Worm (Caenorhabditis elegans) whole organism, mixed stage, embryonic: ENCODE results near the gene F17H10.4.

Experiments
- ces-1 ChIP-seq: fragments of 150-350 bp; optimal IDR thresholded peaks from 2 replicates; lab custom pipeline; 2014; ENCODE audit warnings: missing biosample characterization, missing genetic modification reagents, missing genetic modification characterization
- elt-1 ChIP-seq: sonication (generic microtip); optimal IDR thresholded peaks from 2 replicates; lab custom pipeline; 2017; ENCODE audit warnings: missing genetic modification characterization, mild to moderate bottlenecking, missing compliant biosample characterization, antibody characterized with exemption, moderate library complexity, borderline replicate concordance; ENCODE audit not compliant: insufficient read depth
- lin-13 ChIP-seq: fragments of 150-350 bp; optimal IDR thresholded peaks from 2 replicates; lab custom pipeline; 2014; ENCODE audit warnings: missing biosample characterization, missing genetic modification characterization
- lsy-2 ChIP-seq: fragments of 150-350 bp; optimal IDR thresholded peaks from 2 replicates; lab custom pipeline; 2014; ENCODE audit warnings: missing biosample characterization, missing genetic modification characterization
- mep-1 ChIP-seq: fragments of 150-350 bp; optimal IDR thresholded peaks from 2 replicates; lab custom pipeline; 2017; ENCODE audit warnings: missing biosample characterization, missing genetic modification reagents, missing genetic modification characterization, inconsistent platforms
- nhr-12 ChIP-seq: fragments of 150-350 bp; optimal IDR thresholded peaks from 2 replicates; lab custom pipeline; 2014; ENCODE audit warnings: missing biosample characterization, missing genetic modification characterization
- nhr-237 ChIP-seq: fragments of 150-350 bp; optimal IDR thresholded peaks from 2 replicates; lab custom pipeline; 2014; ENCODE audit warnings: missing biosample characterization, missing genetic modification characterization
- nhr-28 ChIP-seq: fragments of 150-350 bp; optimal IDR thresholded peaks from 2 replicates; lab custom pipeline; 2014; ENCODE audit warnings: missing biosample characterization, missing genetic modification characterization
- pha-4 ChIP-seq: fragments of 150-350 bp; optimal IDR thresholded peaks from 2 replicates; lab custom pipeline; 2018; ENCODE audit warnings: missing biosample characterization, missing genetic modification reagents, missing genetic modification characterization
- snpc-4 ChIP-seq: fragments of 150-350 bp; optimal IDR thresholded peaks from 2 replicates; lab custom pipeline; 2014; ENCODE audit warnings: missing biosample characterization, missing genetic modification characterization
- tbx-8 ChIP-seq: fragments of 200-800 bp; sonication (Bioruptor generic); optimal IDR thresholded peaks from 2 replicates; lab custom pipeline; 2018; ENCODE audit warnings: mild to moderate bottlenecking, missing genetic modification characterization, moderate library complexity, missing compliant biosample characterization
- unc-120 ChIP-seq: sonication (generic microtip); optimal IDR thresholded peaks from 2 replicates; lab custom pipeline; 2017; ENCODE audit warnings: missing genetic modification characterization, missing compliant biosample characterization; ENCODE audit not compliant: poor library complexity, severe bottlenecking

DNA sequence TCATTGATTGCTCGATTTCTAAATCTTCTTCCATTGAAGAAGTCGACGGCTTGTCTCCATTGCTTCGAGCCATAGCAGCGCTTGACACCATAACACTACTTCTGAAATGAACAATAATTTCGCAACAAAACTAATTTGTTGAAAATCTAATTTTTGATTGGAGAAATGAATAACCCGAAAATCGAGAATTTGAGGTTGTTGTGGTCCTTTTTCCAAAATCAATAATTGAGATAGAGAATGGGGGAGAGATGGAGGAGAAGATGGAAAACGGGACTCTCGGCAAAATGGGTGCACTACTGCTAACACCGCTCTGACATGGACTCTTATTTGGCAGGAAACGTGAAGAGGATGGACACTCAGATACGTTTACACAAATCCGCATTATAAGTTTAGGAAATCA lies 4.1 kb downstream of the F17H10.4 start, which contains the start of gene snx-17:
- TF ChIP-seq nhr-12 (tag; lab: Kevin White, UChicago) (no peak), snpc-4 (tag; lab: Kevin White, UChicago) (no peak), ces-1 (peak; percentile 29), lsy-2 (tag; lab: Kevin White, UChicago) (no peak), tbx-8 (GFP tag; lab: Kevin White, UChicago) (no peak), lin-13 (no peak), nhr-237 (tag; lab: Kevin White, UChicago) (no peak), unc-120 (tag; lab: Kevin White, UChicago) (no peak), pha-4 (tag; lab: Kevin White, UChicago) (no peak), mep-1 (tag; lab: Kevin White, UChicago) (no peak), nhr-28 (tag; lab: Kevin White, UChicago) (no peak), elt-1 (tag; lab: Kevin White, UChicago) (no peak)
